Fruit fly (Drosophila melanogaster): ENCODE data around the gene CG3862.

dm6 chr2L:840022-840421 is 14.4 kb upstream of the CG3862 start:
- TF ChIP-seq EcR (GFP tag; optimal IDR thresholded peaks at IDR 0.05) (peak; percentile 69), CG12605 (GFP tag; IDR thresholded peaks at IDR 0.05) (no peak), CG8301 (tag; optimal IDR thresholded peaks at IDR 0.05) (no peak), CG8159 (tag; optimal IDR thresholded peaks at IDR 0.05) (no peak), Pif1A (GFP tag; optimal IDR thresholded peaks at IDR 0.05) (no peak)

All from whole organism, pupa.